Fruit fly (Drosophila melanogaster) Kc167 (cell line): ENCODE results near the gene Rok.

Experiments used
- Myc ChIP-seq: fragments of >200 bp; optimal IDR thresholded peaks from 2 replicates; lab custom pipeline; 2017; ENCODE audit warnings: missing external identifiers
- Sin3A ChIP-seq: fragments of >200 bp; optimal IDR thresholded peaks from 2 replicates; lab custom pipeline; 2018; ENCODE audit warnings: missing external identifiers
- h ChIP-seq: fragments of >200 bp; optimal IDR thresholded peaks from 3 replicates; lab custom pipeline; 2018; ENCODE audit warnings: missing external identifiers
- insv ChIP-seq: fragments of >200 bp; optimal IDR thresholded peaks from 3 replicates; lab custom pipeline; 2018; ENCODE audit warnings: missing external identifiers
- psq ChIP-seq: fragments of >200 bp; optimal IDR thresholded peaks from 2 replicates; lab custom pipeline; 2017; ENCODE audit warnings: missing external identifiers
- ttk ChIP-seq: sonication (Bioruptor generic); optimal IDR thresholded peaks from 2 replicates; lab custom pipeline; 2017; ENCODE audit warnings: missing external identifiers

DNA sequence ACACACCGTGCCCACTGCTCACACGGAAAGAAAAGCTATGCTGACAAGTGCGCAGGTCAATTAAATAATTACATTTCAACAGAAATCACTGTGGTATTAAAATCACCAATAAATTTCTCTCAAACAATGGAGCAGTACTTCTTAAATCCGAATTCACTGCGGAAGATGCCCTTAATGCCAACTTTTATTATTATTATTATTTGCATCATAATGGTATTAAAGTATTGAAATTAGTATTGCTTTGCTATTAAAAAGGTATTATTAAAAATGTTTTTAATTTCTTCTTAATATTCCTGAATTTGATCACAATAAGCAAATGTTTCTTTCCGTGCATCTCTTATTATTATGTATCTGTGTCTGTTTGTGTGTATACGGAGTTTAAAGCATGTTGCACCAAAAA, 57.2 kb downstream of the Rok start:
- no peak for TF ChIP-seq Sin3A (lab: Kevin White, UChicago)
- TF ChIP-seq psq: no peak
- TF ChIP-seq insv: no peak
- no peak for TF ChIP-seq Myc (lab: Kevin White, UChicago)
- no peak for TF ChIP-seq ttk (lab: Kevin White, UChicago)
- no peak for TF ChIP-seq h
